Worm (Caenorhabditis elegans): ENCODE measurements around the gene zmp-6.

The zmp-6 gene

DNA sequence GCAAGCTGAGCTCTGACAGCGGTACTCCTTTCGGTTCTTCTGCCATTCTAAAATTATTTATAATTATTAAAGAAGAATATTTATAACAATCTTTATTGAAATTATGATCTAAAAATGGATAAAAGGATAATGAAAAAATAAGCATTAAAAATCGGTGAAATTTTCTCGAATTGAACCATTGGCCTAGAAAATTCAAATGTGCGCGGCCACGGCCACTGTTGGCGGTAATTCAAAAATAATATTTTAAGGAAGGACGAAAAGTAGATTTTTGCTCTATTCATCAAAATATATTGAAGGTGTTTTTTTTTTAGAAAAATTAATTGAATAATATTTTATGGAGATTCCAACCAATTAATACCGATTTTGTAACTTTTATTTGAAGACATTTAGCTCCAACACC is 48.8 kb downstream of the zmp-6 start, which contains the start of gene pfd-5:
Gene pfd-5 (minus strand): TSS at position 47 of the 400 bp plus-strand sequence.
- TF ChIP-seq snpc-4 (tag; optimal IDR thresholded peaks at IDR 0.05) (peak; percentile 7), blmp-1 (tag; optimal IDR thresholded peaks at IDR 0.05; ENCODE audit: insufficient read depth) (no peak), lsy-2 (tag; optimal IDR thresholded peaks at IDR 0.05) (peak; percentile 46 to 85), skn-1 (tag; optimal IDR thresholded peaks at IDR 0.05) (no peak), C34F6.9 (tag; optimal IDR thresholded peaks at IDR 0.05) (peak; percentile 65), mab-5 (tag; optimal IDR thresholded peaks at IDR 0.05) (no peak), egl-27 (tag; optimal IDR thresholded peaks at IDR 0.05) (peak; percentile 33), nhr-21 (tag; optimal IDR thresholded peaks at IDR 0.05) (peak; percentile 20), nhr-6 (tag; optimal IDR thresholded peaks at IDR 0.05) (no peak), gmeb-1 (tag; optimal IDR thresholded peaks at IDR 0.05) (peak; percentile 94), nhr-10 (tag; optimal IDR thresholded peaks at IDR 0.05) (no peak), sem-4 (tag; optimal IDR thresholded peaks at IDR 0.05) (no peak), fos-1 (tag; optimal IDR thresholded peaks at IDR 0.05) (peak; percentile 29), sma-3 (GFP tag; optimal IDR thresholded peaks at IDR 0.05) (peak; percentile 63), Y55F3AM.14 (GFP tag; optimal IDR thresholded peaks at IDR 0.05) (no peak), lin-11 (tag; optimal IDR thresholded peaks at IDR 0.05) (peak; percentile 27), nhr-237 (tag; optimal IDR thresholded peaks at IDR 0.05) (no peak), unc-55 (GFP tag; optimal IDR thresholded peaks at IDR 0.05) (peak; percentile 78), lin-13 (GFP tag; optimal IDR thresholded peaks at IDR 0.05) (peak; percentile 22), ceh-82 (tag; optimal IDR thresholded peaks at IDR 0.05) (no peak), F13H6.1 (tag; optimal IDR thresholded peaks at IDR 0.05) (peak; percentile 49), crh-2 (tag; optimal IDR thresholded peaks at IDR 0.05) (peak; percentile 35), nhr-25 (tag; optimal IDR thresholded peaks at IDR 0.05) (peak; percentile 37), alr-1 (tag; optimal IDR thresholded peaks at IDR 0.05) (no peak), sma-9 (GFP tag; optimal IDR thresholded peaks at IDR 0.05) (peak; percentile 69), sma-9 (tag; optimal IDR thresholded peaks at IDR 0.05) (no peak), ZK546.5 (tag; optimal IDR thresholded peaks at IDR 0.05) (no peak), ama-1 (optimal IDR thresholded peaks at IDR 0.05) (no peak)

ce11 chrIII:7197973-7198372 is 49.7 kb downstream of the zmp-6 start, which contains the start of gene exos-9:
Gene exos-9 (minus strand): TSS chrIII:7198073.
- no peak for TF ChIP-seq ceh-16 (tag; optimal IDR thresholded peaks at IDR 0.05)
- TF ChIP-seq unc-55 (GFP tag; optimal IDR thresholded peaks at IDR 0.05): no peak
- TF ChIP-seq ZK546.5 (tag; optimal IDR thresholded peaks at IDR 0.05): no peak
- no peak for TF ChIP-seq skn-1 (tag; optimal IDR thresholded peaks at IDR 0.05)
- peak; percentile 8 for TF ChIP-seq ama-1 (optimal IDR thresholded peaks at IDR 0.05)
- no peak for TF ChIP-seq dmd-4 (tag; optimal IDR thresholded peaks at IDR 0.05)
- TF ChIP-seq R02D3.7 (tag; optimal IDR thresholded peaks at IDR 0.05): no peak
- no peak for TF ChIP-seq ceh-82 (tag; optimal IDR thresholded peaks at IDR 0.05)
